Worm (Caenorhabditis elegans): Measurements from ENCODE around the gene fubl-2.

Gene fubl-2

DNA sequence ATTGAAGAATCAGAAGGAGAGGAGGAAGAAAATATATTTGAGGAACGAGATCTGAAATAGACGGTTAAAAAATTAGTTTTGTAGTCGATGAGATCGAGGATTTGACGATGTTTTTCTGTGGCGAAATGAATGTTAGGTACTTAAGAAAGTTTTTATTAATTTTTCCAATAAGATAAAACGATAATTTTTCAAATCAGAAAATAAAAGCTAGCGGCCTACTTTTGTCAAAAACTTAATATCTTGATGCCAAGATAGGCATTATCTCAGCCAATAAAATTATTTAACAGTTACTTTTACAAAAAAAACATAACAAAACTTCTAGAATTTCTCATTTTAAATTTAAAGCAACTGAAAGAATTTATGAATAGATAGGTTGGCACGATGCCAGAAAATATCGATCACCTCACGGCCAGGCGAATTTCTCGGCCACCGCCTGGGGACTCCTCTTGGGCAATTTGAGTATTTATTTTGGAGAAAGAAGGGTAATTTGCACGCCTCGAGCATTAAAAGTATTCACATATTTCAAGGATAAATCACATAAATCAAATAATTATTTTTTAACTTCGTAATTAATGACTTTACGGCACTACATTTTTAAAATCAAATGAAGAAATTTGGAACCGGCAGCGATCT lies at the start of gene fubl-2:
fubl-2 (minus strand) TSS at position 51 of the 633 bp plus-strand sequence.
- TF ChIP-seq skn-1 (tag; optimal IDR thresholded peaks at IDR 0.05) (no peak), ZK546.5 (tag; optimal IDR thresholded peaks at IDR 0.05) (no peak), nhr-21 (tag; optimal IDR thresholded peaks at IDR 0.05) (peak; percentile 8), unc-55 (GFP tag; optimal IDR thresholded peaks at IDR 0.05) (peak; percentile 70), nhr-6 (tag; optimal IDR thresholded peaks at IDR 0.05) (no peak), nhr-23 (tag; optimal IDR thresholded peaks at IDR 0.05) (no peak), sma-3 (GFP tag; optimal IDR thresholded peaks at IDR 0.05) (peak; percentile 84), ceh-82 (tag; optimal IDR thresholded peaks at IDR 0.05) (no peak), snpc-4 (tag; optimal IDR thresholded peaks at IDR 0.05) (no peak), mab-5 (tag; optimal IDR thresholded peaks at IDR 0.05) (no peak), ztf-1 (GFP tag; conservative IDR thresholded peaks at IDR 0.05) (no peak), egl-27 (tag; optimal IDR thresholded peaks at IDR 0.05) (peak; percentile 66), ztf-4 (tag; optimal IDR thresholded peaks at IDR 0.05) (no peak), lin-39 (tag; optimal IDR thresholded peaks at IDR 0.05) (no peak), fos-1 (tag; optimal IDR thresholded peaks at IDR 0.05) (peak; percentile 50), nhr-77 (tag; optimal IDR thresholded peaks at IDR 0.05) (no peak), elt-1 (tag; optimal IDR thresholded peaks at IDR 0.05) (no peak), zag-1 (tag; optimal IDR thresholded peaks at IDR 0.05) (no peak), nhr-25 (tag; optimal IDR thresholded peaks at IDR 0.05) (no peak), sem-4 (tag; optimal IDR thresholded peaks at IDR 0.05) (no peak), ceh-16 (tag; optimal IDR thresholded peaks at IDR 0.05) (no peak), alr-1 (tag; optimal IDR thresholded peaks at IDR 0.05) (no peak), C34F6.9 (tag; optimal IDR thresholded peaks at IDR 0.05) (peak; percentile 66), aly-2 (tag; optimal IDR thresholded peaks at IDR 0.05) (no peak), peb-1 (tag; optimal IDR thresholded peaks at IDR 0.05) (no peak), mbf-1 (tag; optimal IDR thresholded peaks at IDR 0.05) (no peak), crh-2 (tag; optimal IDR thresholded peaks at IDR 0.05) (peak; percentile 59), mdl-1 (tag; optimal IDR thresholded peaks at IDR 0.05) (no peak), Y55F3AM.14 (GFP tag; optimal IDR thresholded peaks at IDR 0.05) (no peak), dmd-4 (tag; optimal IDR thresholded peaks at IDR 0.05) (no peak), lin-13 (GFP tag; optimal IDR thresholded peaks at IDR 0.05) (peak; percentile 76), elt-3 (tag; optimal IDR thresholded peaks at IDR 0.05) (no peak), nhr-10 (tag; optimal IDR thresholded peaks at IDR 0.05) (no peak), nhr-237 (tag; optimal IDR thresholded peaks at IDR 0.05) (no peak), unc-62 (GFP tag; optimal IDR thresholded peaks at IDR 0.05) (no peak), sma-9 (GFP tag; optimal IDR thresholded peaks at IDR 0.05) (peak; percentile 66), sma-9 (tag; optimal IDR thresholded peaks at IDR 0.05) (no peak), nhr-11 (tag; optimal IDR thresholded peaks at IDR 0.05) (no peak), lin-11 (tag; optimal IDR thresholded peaks at IDR 0.05) (peak; percentile 29), R02D3.7 (tag; optimal IDR thresholded peaks at IDR 0.05) (no peak), unc-39 (tag; optimal IDR thresholded peaks at IDR 0.05) (no peak), ztf-11 (tag; optimal IDR thresholded peaks at IDR 0.05) (no peak), lsy-2 (tag; optimal IDR thresholded peaks at IDR 0.05) (peak; percentile 22 to 86), ama-1 (optimal IDR thresholded peaks at IDR 0.05) (no peak), gmeb-1 (tag; optimal IDR thresholded peaks at IDR 0.05) (peak; percentile 65), blmp-1 (tag; optimal IDR thresholded peaks at IDR 0.05; ENCODE audit: insufficient read depth) (no peak), nhr-12 (tag; optimal IDR thresholded peaks at IDR 0.05) (no peak), F13H6.1 (tag; optimal IDR thresholded peaks at IDR 0.05) (peak; percentile 69), nhr-129 (tag; optimal IDR thresholded peaks at IDR 0.05) (peak; percentile 25)
